Worm (Caenorhabditis elegans) whole organism, early embryonic: ENCODE data around the gene F10E9.1.

Experiments
- sea-1 ChIP-seq: fragments of 200-800 bp; sonication (Bioruptor generic); conservative IDR thresholded peaks from 2 replicates; pipeline ENCODE4 v1.3.6; 2022; ENCODE audit warnings: missing genetic modification characterization, missing compliant biosample characterization
- tbx-11 ChIP-seq: fragments of 200-800 bp; sonication (Bioruptor generic); IDR thresholded peaks from 2 replicates; pipeline ENCODE4 v1.3.6; 2022; ENCODE audit warnings: missing genetic modification characterization, missing compliant biosample characterization

ce11 chrIII:8354644-8355461 lies 31.9 kb downstream of the F10E9.1 start, which contains the start of gene unc-116:
- no peak for TF ChIP-seq tbx-11 (GFP tag; lab: Robert Waterston, UW)
- TF ChIP-seq sea-1, result no peak
